Fruit fly (Drosophila melanogaster): ENCODE measurements around the gene tin.

The tin gene

DNA sequence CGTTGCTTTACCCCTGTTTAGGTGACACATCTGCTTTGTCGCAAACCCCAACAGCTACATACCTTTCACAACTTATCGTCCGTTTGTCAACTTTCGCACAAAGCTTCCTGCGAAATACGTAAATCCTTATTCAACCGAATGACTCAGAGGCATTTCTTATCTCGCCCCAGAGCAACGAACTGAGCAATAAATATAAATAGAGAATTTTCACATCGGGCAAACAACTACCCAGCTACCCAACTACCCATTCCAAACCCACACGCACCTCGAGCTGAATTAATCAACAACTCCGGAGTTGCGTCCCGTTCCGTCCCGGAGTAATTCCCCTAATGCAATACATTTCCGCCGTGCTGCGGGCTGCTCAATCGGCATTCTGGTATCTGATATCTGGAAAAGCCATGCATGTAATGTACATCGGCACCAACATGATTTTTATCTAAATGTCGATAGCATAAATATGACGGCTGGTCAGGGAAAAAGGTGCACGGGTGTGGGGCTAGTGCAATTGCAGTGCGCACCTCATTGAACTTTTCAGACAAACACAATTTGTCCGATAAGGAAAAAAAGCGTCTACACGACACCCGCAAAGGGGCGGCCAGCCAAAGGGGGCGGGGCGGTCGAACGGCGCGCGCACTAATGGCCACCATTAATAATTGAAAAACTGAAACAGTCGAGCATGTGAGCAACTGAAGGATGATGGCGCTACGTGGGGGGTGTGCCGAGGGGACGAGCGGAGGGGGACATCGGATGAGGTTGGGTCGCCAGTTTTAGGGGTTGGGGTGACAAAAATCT, 31.6 kb upstream of the tin start:
- TF ChIP-seq CG2199 (GFP tag; IDR thresholded peaks at IDR 0.05) = 0 out of 3 replicates have a peak, but pooled peaks have one; percentile 49
- no peak for TF ChIP-seq CG8281 (tag; optimal IDR thresholded peaks at IDR 0.05)
- TF ChIP-seq Kr (GFP tag; optimal IDR thresholded peaks at IDR 0.05) = peak; percentile 8
- 0 out of 3 replicates have a peak, but pooled peaks have one; percentile 11 for TF ChIP-seq ci (GFP tag; IDR thresholded peaks at IDR 0.05)
- no peak for TF ChIP-seq wor (GFP tag; IDR thresholded peaks at IDR 0.05)
- TF ChIP-seq hkb (optimal IDR thresholded peaks at IDR 0.05) = no peak
- TF ChIP-seq hkb (GFP tag; IDR thresholded peaks at IDR 0.05) = no peak
- TF ChIP-seq br (optimal IDR thresholded peaks at IDR 0.05) = no peak
- TF ChIP-seq onecut (GFP tag; IDR thresholded peaks at IDR 0.05) = peak; percentile 55; the same call in 1 of the 2 replicates
- TF ChIP-seq CG6272 (GFP tag; IDR thresholded peaks at IDR 0.05) = no peak
- TF ChIP-seq gce (GFP tag; IDR thresholded peaks at IDR 0.05) = no peak
- no peak for TF ChIP-seq gt (GFP tag; IDR thresholded peaks at IDR 0.05)
- TF ChIP-seq wek (GFP tag; optimal IDR thresholded peaks at IDR 0.05) = peak; percentile 71
- no peak for TF ChIP-seq tgo (GFP tag; IDR thresholded peaks at IDR 0.05)
- no peak for TF ChIP-seq CG31365 (tag; optimal IDR thresholded peaks at IDR 0.05)
- TF ChIP-seq Lpt (GFP tag; optimal IDR thresholded peaks at IDR 0.05) = no peak
- TF ChIP-seq aop (GFP tag; IDR thresholded peaks at IDR 0.05) = 0 out of 2 replicates have a peak, but pooled peaks have one; percentile 8
- peak; percentile 49 for TF ChIP-seq Med (GFP tag)
- no peak for TF ChIP-seq TFAM (GFP tag; optimal IDR thresholded peaks at IDR 0.05)
- no peak for TF ChIP-seq PHDP (tag; optimal IDR thresholded peaks at IDR 0.05)
- TF ChIP-seq NC2β (GFP tag; optimal IDR thresholded peaks at IDR 0.05) = no peak
- no peak for TF ChIP-seq gsb (GFP tag; IDR thresholded peaks at IDR 0.05)
- TF ChIP-seq pum (GFP tag; optimal IDR thresholded peaks at IDR 0.05) = no peak
- no peak for TF ChIP-seq CG4707 (GFP tag; optimal IDR thresholded peaks at IDR 0.05)
- peak; percentile 40 for TF ChIP-seq kni (GFP tag; optimal IDR thresholded peaks at IDR 0.05)
- TF ChIP-seq mam (GFP tag; optimal IDR thresholded peaks at IDR 0.05) = no peak
- TF ChIP-seq CG17328 (GFP tag; IDR thresholded peaks at IDR 0.05) = no peak
- TF ChIP-seq Chrac-16 (GFP tag; optimal IDR thresholded peaks at IDR 0.05) = no peak
- TF ChIP-seq Tbp (GFP tag; optimal IDR thresholded peaks at IDR 0.05) = no peak
- TF ChIP-seq CG3407 (GFP tag; optimal IDR thresholded peaks at IDR 0.05) = no peak
- peak; percentile 93 for TF ChIP-seq crol (GFP tag; IDR thresholded peaks at IDR 0.05)
- no peak for TF ChIP-seq danr (GFP tag; IDR thresholded peaks at IDR 0.05)
- TF ChIP-seq CG4360 (GFP tag; IDR thresholded peaks at IDR 0.05) = 0 out of 2 replicates have a peak, but pooled peaks have one; percentile 19
- TF ChIP-seq pzg (GFP tag; optimal IDR thresholded peaks at IDR 0.05) = no peak
- TF ChIP-seq nmo (GFP tag; optimal IDR thresholded peaks at IDR 0.05) = no peak
- no peak for TF ChIP-seq D (optimal IDR thresholded peaks at IDR 0.05)
- TF ChIP-seq D (GFP tag; optimal IDR thresholded peaks at IDR 0.05) = no peak
- peak; percentile 58 for TF ChIP-seq gcm (GFP tag; optimal IDR thresholded peaks at IDR 0.05)
- no peak for TF ChIP-seq CG1647 (GFP tag; optimal IDR thresholded peaks at IDR 0.05)
- TF ChIP-seq CG6791 (GFP tag; IDR thresholded peaks at IDR 0.05; ENCODE audit: partially characterized antibody) = no peak
- TF ChIP-seq Dref (GFP tag; IDR thresholded peaks at IDR 0.05) = no peak
- TF ChIP-seq fd3F (GFP tag; optimal IDR thresholded peaks at IDR 0.05) = no peak
- TF ChIP-seq Doc3 (GFP tag; IDR thresholded peaks at IDR 0.05; ENCODE audit: partially characterized antibody) = no peak
- 0 out of 2 replicates have a peak, but pooled peaks have one; percentile 19 for TF ChIP-seq CG10959 (GFP tag; IDR thresholded peaks at IDR 0.05)
- TF ChIP-seq scrt (GFP tag; optimal IDR thresholded peaks at IDR 0.05) = no peak
- TF ChIP-seq CG9609 (GFP tag; optimal IDR thresholded peaks at IDR 0.05) = no peak
- no peak for TF ChIP-seq pan (optimal IDR thresholded peaks at IDR 0.05)
- no peak for TF ChIP-seq pan (GFP tag; optimal IDR thresholded peaks at IDR 0.05 in 1 of 2, IDR thresholded peaks at IDR 0.05 in 1 of 2)
- 0 out of 2 replicates have a peak, but pooled peaks have one; percentile 3 for TF ChIP-seq HLH3B (GFP tag; IDR thresholded peaks at IDR 0.05)
- no peak for TF ChIP-seq Nf-YB (GFP tag; optimal IDR thresholded peaks at IDR 0.05)
- no peak for TF ChIP-seq CG43689 (GFP tag; IDR thresholded peaks at IDR 0.05)

All from whole organism, embryonic.